Fruit fly (Drosophila melanogaster) whole organism, embryonic: ENCODE data around the gene retm.

Experiments used
- ATbp ChIP-seq: fragments of 200-800 bp; sonication (Bioruptor generic); optimal IDR thresholded peaks from 2 replicates; lab custom pipeline; 2017; ENCODE audit warnings: missing biosample characterization, mild to moderate bottlenecking, missing genetic modification characterization, missing genetic modification reagents
- Blimp-1 ChIP-seq: fragments of 200-800 bp; sonication (Bioruptor generic); optimal IDR thresholded peaks from 3 replicates; lab custom pipeline; 2018; ENCODE audit warnings: missing biosample characterization, missing genetic modification characterization, mild to moderate bottlenecking, moderate library complexity, missing genetic modification reagents
- CG10147 ChIP-seq: fragments of 200-800 bp; sonication (Bioruptor generic); optimal IDR thresholded peaks from 2 replicates; lab custom pipeline; 2019; ENCODE audit warnings: missing biosample characterization, mild to moderate bottlenecking, missing genetic modification characterization, moderate library complexity
- CG12155 ChIP-seq: fragments of 200-800 bp; sonication (Bioruptor generic); optimal IDR thresholded peaks from 3 replicates; lab custom pipeline; 2016; ENCODE audit warnings: missing biosample characterization, missing genetic modification characterization
- CG12299 ChIP-seq: fragments of 200-800 bp; sonication (Bioruptor generic); optimal IDR thresholded peaks from 2 replicates; lab custom pipeline; 2018; ENCODE audit warnings: missing biosample characterization, mild to moderate bottlenecking, missing genetic modification characterization
- CG12769 ChIP-seq: fragments of 200-800 bp; sonication (Bioruptor generic); optimal IDR thresholded peaks from 2 replicates; lab custom pipeline; 2019; ENCODE audit warnings: missing biosample characterization, mild to moderate bottlenecking, missing genetic modification characterization, moderate library complexity
- CG13123 ChIP-seq: fragments of 200-800 bp; sonication (Bioruptor generic); optimal IDR thresholded peaks from 2 replicates; lab custom pipeline; 2016; ENCODE audit warnings: missing biosample characterization, missing genetic modification characterization
- CG13624 ChIP-seq: fragments of 200-800 bp; sonication (Bioruptor generic); optimal IDR thresholded peaks from 2 replicates; lab custom pipeline; 2016; ENCODE audit warnings: missing biosample characterization, missing genetic modification characterization
- CG14667 ChIP-seq: fragments of 200-800 bp; sonication (Bioruptor generic); IDR thresholded peaks from 2 replicates; pipeline ENCODE4 v1.3.6; 2022; ENCODE audit warnings: missing biosample characterization, missing genetic modification characterization
- CG14710 ChIP-seq: fragments of 200-800 bp; sonication (Bioruptor generic); optimal IDR thresholded peaks from 3 replicates; lab custom pipeline; 2019; ENCODE audit warnings: missing biosample characterization, mild to moderate bottlenecking, missing genetic modification characterization, moderate library complexity
- CG1647 ChIP-seq: fragments of 200-800 bp; sonication (Bioruptor generic); optimal IDR thresholded peaks from 3 replicates; lab custom pipeline; 2016; ENCODE audit warnings: missing biosample characterization, missing genetic modification characterization
- CG17385 ChIP-seq: fragments of 200-800 bp; sonication (Bioruptor generic); optimal IDR thresholded peaks from 3 replicates; lab custom pipeline; 2018; ENCODE audit warnings: missing biosample characterization, mild to moderate bottlenecking, missing genetic modification characterization
- CG2129 ChIP-seq: fragments of 200-800 bp; sonication (Bioruptor generic); IDR thresholded peaks from 2 replicates; pipeline ENCODE4 v1.3.6; 2022; ENCODE audit warnings: missing biosample characterization, missing genetic modification characterization; ENCODE audit not compliant: partially characterized antibody
- CG31441 ChIP-seq: fragments of 200-800 bp; sonication (Bioruptor generic); IDR thresholded peaks from 2 replicates; pipeline ENCODE4 v1.3.6; 2022; ENCODE audit warnings: missing biosample characterization, missing genetic modification characterization
- CG34376 ChIP-seq: fragments of 200-800 bp; sonication (Bioruptor generic); optimal IDR thresholded peaks from 2 replicates; lab custom pipeline; 2018; ENCODE audit warnings: missing biosample characterization, mild to moderate bottlenecking, missing genetic modification characterization
- CG3838 ChIP-seq: fragments of 200-800 bp; sonication (Bioruptor generic); optimal IDR thresholded peaks from 3 replicates; lab custom pipeline; 2016; ENCODE audit warnings: missing biosample characterization, missing genetic modification characterization
- CG4360 ChIP-seq: fragments of 200-800 bp; sonication (Bioruptor generic); IDR thresholded peaks from 2 replicates; pipeline ENCODE4 v1.3.6; 2022; ENCODE audit warnings: missing biosample characterization, missing genetic modification characterization
- CG4707 ChIP-seq: fragments of 200-800 bp; sonication (Bioruptor generic); optimal IDR thresholded peaks from 2 replicates; lab custom pipeline; 2018; ENCODE audit warnings: missing biosample characterization, mild to moderate bottlenecking, missing genetic modification characterization, moderate library complexity
- CG5245 ChIP-seq: fragments of 200-800 bp; sonication (Bioruptor generic); optimal IDR thresholded peaks from 3 replicates; lab custom pipeline; 2016; ENCODE audit warnings: missing biosample characterization, missing genetic modification characterization
- CG6813 ChIP-seq: fragments of 200-800 bp; sonication (Bioruptor generic); optimal IDR thresholded peaks from 2 replicates; lab custom pipeline; 2017; ENCODE audit warnings: missing biosample characterization, missing genetic modification characterization, mild to moderate bottlenecking, moderate library complexity, missing genetic modification reagents
- CG6854 ChIP-seq: fragments of 200-800 bp; sonication (Bioruptor generic); optimal IDR thresholded peaks from 3 replicates; lab custom pipeline; 2017; ENCODE audit warnings: missing biosample characterization, mild to moderate bottlenecking, missing genetic modification characterization
- CG7556 ChIP-seq: fragments of 200-800 bp; sonication (Bioruptor generic); optimal IDR thresholded peaks from 2 replicates; lab custom pipeline; 2017; ENCODE audit warnings: missing biosample characterization, mild to moderate bottlenecking, missing genetic modification characterization
- CHES-1-like ChIP-seq: fragments of 200-800 bp; sonication (Bioruptor generic); optimal IDR thresholded peaks from 2 replicates; lab custom pipeline; 2016; ENCODE audit warnings: missing biosample characterization, missing genetic modification characterization
- Doc2 ChIP-seq: fragments of 200-800 bp; sonication (Bioruptor generic); IDR thresholded peaks from 2 replicates; pipeline ENCODE4 v1.3.6; 2022; ENCODE audit warnings: missing biosample characterization, missing genetic modification characterization
- Drgx ChIP-seq: fragments of 200-800 bp; sonication (Bioruptor generic); IDR thresholded peaks from 2 replicates; pipeline ENCODE4 v1.3.6; 2022; ENCODE audit warnings: missing biosample characterization, missing genetic modification characterization
- Eip74EF ChIP-seq, 2 experiments: fragments of 200-800 bp in 1 of 2; fragments of >200 bp in 1 of 2; sonication (Bioruptor generic) in 1 of 2; optimal IDR thresholded peaks; 2 replicates each; lab custom pipeline; 2017 to 2019; ENCODE audit warnings: missing biosample characterization in 2 of 2, missing genetic modification characterization in 2 of 2, mild to moderate bottlenecking in 1 of 2, moderate library complexity in 1 of 2
- HLHmδ ChIP-seq: fragments of 200-800 bp; sonication (Bioruptor generic); optimal IDR thresholded peaks from 2 replicates; lab custom pipeline; 2018; ENCODE audit warnings: missing biosample characterization, mild to moderate bottlenecking, missing genetic modification characterization, moderate library complexity
- Hmx ChIP-seq: fragments of 200-800 bp; sonication (Bioruptor generic); optimal IDR thresholded peaks from 2 replicates; lab custom pipeline; 2016; ENCODE audit warnings: missing biosample characterization, missing genetic modification characterization
- Hr3 ChIP-seq: fragments of 200-800 bp; sonication (Bioruptor generic); optimal IDR thresholded peaks from 3 replicates; lab custom pipeline; 2016; ENCODE audit warnings: missing biosample characterization, missing genetic modification characterization
- Kr ChIP-seq: fragments of 200-800 bp; sonication (Bioruptor generic); optimal IDR thresholded peaks from 2 replicates; lab custom pipeline; 2017; ENCODE audit warnings: missing biosample characterization, mild to moderate bottlenecking, missing genetic modification characterization
- Lhr ChIP-seq: fragments of 200-800 bp; sonication (Bioruptor generic); optimal IDR thresholded peaks from 3 replicates; lab custom pipeline; 2017; ENCODE audit warnings: mild to moderate bottlenecking, missing biosample characterization, missing genetic modification reagents, missing genetic modification characterization
- MBD-R2 ChIP-seq: fragments of 200-800 bp; sonication (Bioruptor generic); IDR thresholded peaks from 2 replicates; pipeline ENCODE4 v1.3.6; 2022; ENCODE audit warnings: missing biosample characterization, missing genetic modification characterization
- NC2β ChIP-seq: fragments of 200-800 bp; sonication (Bioruptor generic); optimal IDR thresholded peaks from 2 replicates; lab custom pipeline; 2016; ENCODE audit warnings: missing biosample characterization, missing genetic modification characterization
- NK7.1 ChIP-seq: fragments of 200-800 bp; sonication (Bioruptor generic); optimal IDR thresholded peaks from 3 replicates; lab custom pipeline; 2016; ENCODE audit warnings: missing biosample characterization, missing genetic modification characterization
- ac ChIP-seq: fragments of 200-800 bp; sonication (Bioruptor generic); optimal IDR thresholded peaks from 3 replicates; lab custom pipeline; 2017; ENCODE audit warnings: missing biosample characterization, mild to moderate bottlenecking, missing genetic modification characterization
- bcd ChIP-seq: fragments of 200-800 bp; sonication (Bioruptor generic); optimal IDR thresholded peaks from 2 replicates; lab custom pipeline; 2017; ENCODE audit warnings: missing biosample characterization, mild to moderate bottlenecking, missing genetic modification characterization
- chif ChIP-seq, 2 experiments: fragments of 200-800 bp; sonication (Bioruptor generic); optimal IDR thresholded peaks; 3 replicates each; lab custom pipeline; 2016; ENCODE audit warnings: missing biosample characterization in 2 of 2, missing genetic modification characterization in 2 of 2
- chm ChIP-seq: fragments of 200-800 bp; sonication (Bioruptor generic); IDR thresholded peaks from 2 replicates; pipeline ENCODE4 v1.3.6; 2022; ENCODE audit warnings: missing biosample characterization, missing genetic modification characterization
- dpn ChIP-seq, 2 experiments: fragments of 200-800 bp; sonication (Bioruptor generic); optimal IDR thresholded peaks; 3 replicates each; lab custom pipeline; 2016; ENCODE audit warnings: missing biosample characterization in 2 of 2, missing genetic modification characterization in 2 of 2
- dysf ChIP-seq: fragments of 200-800 bp; sonication (Bioruptor generic); IDR thresholded peaks from 3 replicates; pipeline ENCODE4 v1.3.6; 2022; ENCODE audit warnings: missing biosample characterization, missing genetic modification characterization
- eve ChIP-seq, 2 experiments: fragments of >200 bp; optimal IDR thresholded peaks; 2 replicates each; lab custom pipeline; 2017; ENCODE audit warnings: missing biosample characterization in 2 of 2, missing genetic modification characterization in 2 of 2
- gcm2 ChIP-seq: fragments of 200-800 bp; sonication (Bioruptor generic); optimal IDR thresholded peaks from 2 replicates; lab custom pipeline; 2016; ENCODE audit warnings: missing biosample characterization, missing genetic modification characterization
- klu ChIP-seq: fragments of 200-800 bp; sonication (Bioruptor generic); IDR thresholded peaks from 2 replicates; pipeline ENCODE4 v1.3.6; 2022; ENCODE audit warnings: missing biosample characterization, missing genetic modification characterization
- otp ChIP-seq: fragments of 200-800 bp; sonication (Bioruptor generic); IDR thresholded peaks from 3 replicates; pipeline ENCODE4, ENCODE4 v1.3.6; 2022; ENCODE audit warnings: missing biosample characterization, missing genetic modification characterization
- psq ChIP-seq: fragments of 200-800 bp; sonication (Bioruptor generic); optimal IDR thresholded peaks from 2 replicates; lab custom pipeline; 2017; ENCODE audit warnings: missing biosample characterization, missing genetic modification characterization
- seq ChIP-seq: fragments of 200-800 bp; sonication (Bioruptor generic); IDR thresholded peaks from 2 replicates; pipeline ENCODE4 v1.3.6; 2022; ENCODE audit warnings: missing biosample characterization, missing genetic modification characterization
- sim ChIP-seq: fragments of 200-800 bp; sonication (Bioruptor generic); IDR thresholded peaks from 2 replicates; pipeline ENCODE4 v1.3.6; 2022; ENCODE audit warnings: missing biosample characterization, missing genetic modification characterization
- sqz ChIP-seq: fragments of 200-800 bp; sonication (Bioruptor generic); optimal IDR thresholded peaks from 3 replicates; lab custom pipeline; 2018; ENCODE audit warnings: missing biosample characterization, mild to moderate bottlenecking, missing genetic modification characterization
- stc ChIP-seq: fragments of 200-800 bp; sonication (Bioruptor generic); IDR thresholded peaks from 2 replicates; pipeline ENCODE4 v1.3.6; 2022; ENCODE audit warnings: missing biosample characterization, missing genetic modification characterization
- trh ChIP-seq: fragments of 200-800 bp; sonication (Bioruptor generic); optimal IDR thresholded peaks from 2 replicates; lab custom pipeline; 2016; ENCODE audit warnings: missing biosample characterization, missing genetic modification characterization

Gene retm

DNA sequence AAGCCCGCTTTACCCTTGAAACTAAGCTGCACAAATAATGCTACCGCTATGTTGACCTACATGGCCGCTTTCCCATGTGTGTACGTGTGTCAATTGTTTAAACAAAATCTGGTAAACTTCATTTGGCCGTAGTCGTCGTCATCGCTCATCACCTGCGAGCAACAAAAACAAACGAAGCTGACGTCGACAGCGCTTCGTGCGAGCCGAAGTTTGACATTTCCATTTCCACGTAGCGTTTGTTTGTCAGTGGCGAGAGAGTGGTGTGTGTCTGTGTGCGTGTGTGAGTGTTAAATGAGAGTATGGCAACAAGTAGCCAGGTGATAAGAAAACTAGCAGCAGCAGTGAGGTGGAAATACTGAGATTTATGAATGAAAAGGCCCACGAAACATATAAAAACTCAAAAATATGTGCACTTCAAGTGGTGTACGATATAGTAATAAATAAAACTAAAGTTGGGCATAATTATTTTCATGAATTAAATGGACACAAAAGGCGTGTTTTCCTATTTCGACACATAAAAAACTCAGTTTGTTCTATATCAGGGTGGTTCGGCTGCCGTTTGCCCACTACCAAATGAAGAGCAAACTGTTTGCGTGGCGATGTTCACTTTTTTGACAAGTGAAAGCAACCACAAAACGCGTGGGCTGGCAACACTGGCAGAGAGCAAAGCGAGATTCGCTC, 23.6 kb upstream of the retm start (continued):
- TF ChIP-seq CG4360 (GFP tag; lab: Robert Waterston, UW) = peak; percentile 23; the same call in 1 of the 2 replicates
- peak; percentile 49 for TF ChIP-seq CG4707
- peak; percentile 80 for TF ChIP-seq ATbp (GFP tag; lab: Kevin White, UChicago)
- TF ChIP-seq HLHmδ (GFP tag; lab: Kevin White, UChicago) = peak; percentile 34
- no peak for TF ChIP-seq sim (GFP tag; lab: Robert Waterston, UW)
- TF ChIP-seq Blimp-1 (GFP tag; lab: Kevin White, UChicago) = peak; percentile 51
- no peak for TF ChIP-seq CG3838 (GFP tag; lab: Kevin White, UChicago)
- peak; percentile 70 for TF ChIP-seq CG12769 (tag; lab: Kevin White, UChicago)
- TF ChIP-seq CG17385 = peak; percentile 20
- TF ChIP-seq CG5245 (GFP tag; lab: Kevin White, UChicago) = no peak
- no peak for TF ChIP-seq Doc2
- TF ChIP-seq Eip74EF (GFP tag; optimal IDR thresholded peaks at IDR 0.05; lab: Kevin White, UChicago) = peak in 1 of 2 experiments; percentile 36
- no peak for TF ChIP-seq CG2129 (GFP tag; lab: Robert Waterston, UW)
- peak; percentile 33 for TF ChIP-seq CG7556 (GFP tag; lab: Kevin White, UChicago)
- TF ChIP-seq otp (GFP tag; lab: Robert Waterston, UW) = no peak
- TF ChIP-seq psq (GFP tag; lab: Kevin White, UChicago) = no peak
- no peak for TF ChIP-seq chif (GFP tag; optimal IDR thresholded peaks at IDR 0.05; lab: Kevin White, UChicago)
- TF ChIP-seq CG12299 (tag; lab: Kevin White, UChicago) = peak; percentile 63
- peak; percentile 71 for TF ChIP-seq CG34376 (GFP tag; lab: Kevin White, UChicago)
- no peak for TF ChIP-seq ac (GFP tag; lab: Kevin White, UChicago)
- no peak for TF ChIP-seq dpn (GFP tag; optimal IDR thresholded peaks at IDR 0.05; lab: Kevin White, UChicago)
- peak; percentile 69 for TF ChIP-seq CG6813 (GFP tag; lab: Kevin White, UChicago)
- no peak for TF ChIP-seq MBD-R2 (GFP tag; lab: Robert Waterston, UW)
- TF ChIP-seq Hr3 (GFP tag; lab: Kevin White, UChicago) = no peak
- no peak for TF ChIP-seq Drgx (GFP tag; lab: Robert Waterston, UW)
- TF ChIP-seq Lhr (GFP tag; lab: Kevin White, UChicago) = no peak
- TF ChIP-seq Kr (GFP tag; lab: Kevin White, UChicago) = no peak
- TF ChIP-seq CG12155 (GFP tag; lab: Kevin White, UChicago) = peak; percentile 17
- TF ChIP-seq CG13624 (GFP tag; lab: Kevin White, UChicago) = peak; percentile 15
- 0 out of 2 replicates have a peak, but pooled peaks have one; percentile 19 for TF ChIP-seq CG31441 (GFP tag; lab: Robert Waterston, UW)
- peak; percentile 21; the same call in 1 of the 3 replicates for TF ChIP-seq dysf (GFP tag; lab: Robert Waterston, UW)
- TF ChIP-seq NK7.1 (GFP tag; lab: Kevin White, UChicago) = no peak
- no peak for TF ChIP-seq eve (GFP tag; optimal IDR thresholded peaks at IDR 0.05; lab: Kevin White, UChicago)
- no peak for TF ChIP-seq CG10147 (GFP tag; lab: Kevin White, UChicago)
- TF ChIP-seq klu (GFP tag; lab: Robert Waterston, UW) = no peak
- TF ChIP-seq CG14710 = peak; percentile 14
- no peak for TF ChIP-seq CG6854 (GFP tag; lab: Kevin White, UChicago)
- no peak for TF ChIP-seq gcm2 (GFP tag; lab: Kevin White, UChicago)
- TF ChIP-seq CHES-1-like = peak; percentile 39
- TF ChIP-seq chm (GFP tag; lab: Robert Waterston, UW) = peak; percentile 61; the same call in 1 of the 2 replicates
- TF ChIP-seq NC2β (GFP tag; lab: Kevin White, UChicago) = peak; percentile 20
- no peak for TF ChIP-seq CG1647 (GFP tag; lab: Kevin White, UChicago)
- peak; percentile 44 for TF ChIP-seq sqz
- no peak; the same call in 1 of the 2 replicates for TF ChIP-seq seq (GFP tag; lab: Robert Waterston, UW)
- no peak for TF ChIP-seq CG14667 (GFP tag; lab: Robert Waterston, UW)
- no peak for TF ChIP-seq trh
- TF ChIP-seq Hmx = no peak
- TF ChIP-seq bcd (GFP tag; lab: Kevin White, UChicago) = no peak
- peak; percentile 49; the same call in 1 of the 2 replicates for TF ChIP-seq stc (GFP tag; lab: Robert Waterston, UW)
- no peak for TF ChIP-seq CG13123 (GFP tag; lab: Kevin White, UChicago)
